Fruit fly (Drosophila melanogaster): Measurements from ENCODE around the gene CG8087.
A peak's percentile ranks its signal among the peaks of the same experiment; 100 is the strongest.

The CG8087 gene

dm6 chr3R:14608892-14609692 lies 44.5 kb upstream of the CG8087 start, which contains the start of gene CG14853 (continued):
- peak; percentile 4; the same call in 1 of the 2 replicates for TF ChIP-seq sim (GFP tag; IDR thresholded peaks at IDR 0.05)
- TF ChIP-seq E2f2 (GFP tag; IDR thresholded peaks at IDR 0.05) = peak; percentile 67; the same call in 1 of the 2 replicates
- TF ChIP-seq CG14965 (GFP tag; optimal IDR thresholded peaks at IDR 0.05; ENCODE audit: borderline replicate concordance) = no peak
- TF ChIP-seq chm (GFP tag; IDR thresholded peaks at IDR 0.05) = peak; percentile 78
- TF ChIP-seq CG11085 (GFP tag; IDR thresholded peaks at IDR 0.05) = peak; percentile 14; the same call in 1 of the 2 replicates
- TF ChIP-seq CG12236 (GFP tag; optimal IDR thresholded peaks at IDR 0.05) = no peak
- TF ChIP-seq sr (GFP tag; IDR thresholded peaks at IDR 0.05) = peak; percentile 60; the same call in 2 of the 3 replicates
- peak in 1 of 2 experiments; percentile 88 for TF ChIP-seq bsh (GFP tag; optimal IDR thresholded peaks at IDR 0.05)
- no peak for TF ChIP-seq zf30C (GFP tag; optimal IDR thresholded peaks at IDR 0.05)
- TF ChIP-seq CG13123 (GFP tag; optimal IDR thresholded peaks at IDR 0.05) = peak; percentile 33
- TF ChIP-seq CG5953 (GFP tag; IDR thresholded peaks at IDR 0.05) = peak; percentile 80
- no peak for TF ChIP-seq hbn (GFP tag; IDR thresholded peaks at IDR 0.05; ENCODE audit: partially characterized antibody)
- peak; percentile 60 for TF ChIP-seq CG4424 (GFP tag; optimal IDR thresholded peaks at IDR 0.05)
- TF ChIP-seq esg (GFP tag; conservative IDR thresholded peaks at IDR 0.05) = peak; percentile 83
- peak; percentile 75 for TF ChIP-seq NfI (GFP tag; optimal IDR thresholded peaks at IDR 0.05)
- peak; percentile 56 for TF ChIP-seq CG30431 (GFP tag; optimal IDR thresholded peaks at IDR 0.05)
- peak; percentile 38 for TF ChIP-seq cwo (GFP tag; optimal IDR thresholded peaks at IDR 0.05)
- peak; percentile 92 for TF ChIP-seq CG12391 (tag; optimal IDR thresholded peaks at IDR 0.05)
- peak; percentile 49; the same call in 1 of the 2 replicates for TF ChIP-seq ara (GFP tag; IDR thresholded peaks at IDR 0.05)
- peak; percentile 34 for TF ChIP-seq grn (GFP tag; optimal IDR thresholded peaks at IDR 0.05)
- no peak for TF ChIP-seq sug (tag; optimal IDR thresholded peaks at IDR 0.05)
- peak; percentile 1 for TF ChIP-seq CG15479 (GFP tag; optimal IDR thresholded peaks at IDR 0.05)
- TF ChIP-seq sc (optimal IDR thresholded peaks at IDR 0.05) = no peak
- peak; percentile 74 for TF ChIP-seq sc (GFP tag; optimal IDR thresholded peaks at IDR 0.05)
- TF ChIP-seq CG17359 (tag; optimal IDR thresholded peaks at IDR 0.05) = peak; percentile 84
- peak; percentile 84 for TF ChIP-seq CG17829 (tag; optimal IDR thresholded peaks at IDR 0.05)
- peak; percentile 44 for TF ChIP-seq CG4617 (GFP tag; optimal IDR thresholded peaks at IDR 0.05; ENCODE audit: borderline replicate concordance)
- TF ChIP-seq CG15011 (GFP tag; optimal IDR thresholded peaks at IDR 0.05) = peak; percentile 54
- peak; percentile 59 for TF ChIP-seq kay (GFP tag; optimal IDR thresholded peaks at IDR 0.05)
- TF ChIP-seq CG17802 (tag; optimal IDR thresholded peaks at IDR 0.05) = no peak
- peak; percentile 58 for TF ChIP-seq CG5180 (GFP tag; optimal IDR thresholded peaks at IDR 0.05)
- peak; percentile 89 for TF ChIP-seq gem (tag; optimal IDR thresholded peaks at IDR 0.05)
- TF ChIP-seq crol (GFP tag; IDR thresholded peaks at IDR 0.05) = no peak
- peak; percentile 53 for TF ChIP-seq CG16815 (GFP tag; optimal IDR thresholded peaks at IDR 0.05)
- peak; percentile 79 for TF ChIP-seq abd-A (tag; optimal IDR thresholded peaks at IDR 0.05)
- no peak for TF ChIP-seq CG3995 (GFP tag; optimal IDR thresholded peaks at IDR 0.05)
- TF ChIP-seq tx (GFP tag; optimal IDR thresholded peaks at IDR 0.05) = no peak
- peak; percentile 77 for TF ChIP-seq CG2120 (GFP tag; optimal IDR thresholded peaks at IDR 0.05)
- TF ChIP-seq Hey (tag; optimal IDR thresholded peaks at IDR 0.05) = peak; percentile 34
- no peak for TF ChIP-seq D (optimal IDR thresholded peaks at IDR 0.05)
- TF ChIP-seq D (GFP tag; optimal IDR thresholded peaks at IDR 0.05) = peak; percentile 52
- TF ChIP-seq shn (GFP tag; optimal IDR thresholded peaks at IDR 0.05) = peak; percentile 9
- peak; percentile 68 for TF ChIP-seq CG10267 (tag; optimal IDR thresholded peaks at IDR 0.05)
- no peak for TF ChIP-seq exex (tag; optimal IDR thresholded peaks at IDR 0.05)
- TF ChIP-seq Rx (GFP tag; IDR thresholded peaks at IDR 0.05) = peak; percentile 61
- peak; percentile 68 for TF ChIP-seq Hmr (GFP tag; optimal IDR thresholded peaks at IDR 0.05)
- TF ChIP-seq CG8281 (tag; optimal IDR thresholded peaks at IDR 0.05) = peak; percentile 29
- TF ChIP-seq CG1602 (GFP tag; optimal IDR thresholded peaks at IDR 0.05) = peak; percentile 81
- peak; percentile 39 for TF ChIP-seq Ravus (GFP tag; IDR thresholded peaks at IDR 0.05)

All from whole organism, embryonic.